Fruit fly (Drosophila melanogaster) whole organism, pupa: Measurements from ENCODE around the gene CG6071.

Experiments used
- CG10348 ChIP-seq: fragments of 200-800 bp; sonication (Bioruptor generic); IDR thresholded peaks from 2 replicates; pipeline ENCODE4 v1.3.6; 2022; ENCODE audit warnings: missing biosample characterization, missing genetic modification characterization
- CG12605 ChIP-seq: fragments of 200-800 bp; sonication (Bioruptor generic); IDR thresholded peaks from 2 replicates; pipeline ENCODE4 v1.3.6; 2022; ENCODE audit warnings: missing biosample characterization, missing genetic modification characterization
- CG13204 ChIP-seq: fragments of 200-800 bp; sonication (Bioruptor generic); optimal IDR thresholded peaks from 2 replicates; lab custom pipeline; 2018; ENCODE audit warnings: missing biosample characterization, mild to moderate bottlenecking, missing genetic modification characterization, moderate library complexity
- CG14655 ChIP-seq: fragments of 200-800 bp; sonication (Bioruptor generic); optimal IDR thresholded peaks from 3 replicates; lab custom pipeline; 2017; ENCODE audit warnings: mild to moderate bottlenecking, missing biosample characterization, missing genetic modification reagents, missing genetic modification characterization
- CG15710 ChIP-seq: fragments of 200-800 bp; sonication (Bioruptor generic); optimal IDR thresholded peaks from 2 replicates; lab custom pipeline; 2018; ENCODE audit warnings: missing biosample characterization, mild to moderate bottlenecking, missing genetic modification characterization, moderate library complexity
- CG17806 ChIP-seq: fragments of 200-800 bp; sonication (Bioruptor generic); optimal IDR thresholded peaks from 2 replicates; lab custom pipeline; 2018; ENCODE audit warnings: missing biosample characterization, mild to moderate bottlenecking, missing genetic modification characterization, moderate library complexity
- CG32121 ChIP-seq: fragments of 200-800 bp; sonication (Bioruptor generic); IDR thresholded peaks from 2 replicates; pipeline ENCODE4 v1.3.6; 2022; ENCODE audit warnings: missing biosample characterization, missing genetic modification characterization
- CG34367 ChIP-seq: fragments of 200-800 bp; sonication (Bioruptor generic); optimal IDR thresholded peaks from 2 replicates; lab custom pipeline; 2018; ENCODE audit warnings: missing biosample characterization, mild to moderate bottlenecking, missing genetic modification characterization
- CG4496 ChIP-seq: fragments of 200-800 bp; sonication (Bioruptor generic); IDR thresholded peaks from 3 replicates; pipeline ENCODE4 v1.3.6; 2022; ENCODE audit warnings: missing biosample characterization, missing genetic modification characterization
- CG8159 ChIP-seq: fragments of 200-800 bp; sonication (Bioruptor generic); optimal IDR thresholded peaks from 3 replicates; lab custom pipeline; 2018; ENCODE audit warnings: missing biosample characterization, mild to moderate bottlenecking, missing genetic modification characterization, moderate library complexity
- CG8301 ChIP-seq: fragments of 200-800 bp; sonication (Bioruptor generic); optimal IDR thresholded peaks from 2 replicates; lab custom pipeline; 2018; ENCODE audit warnings: missing biosample characterization, mild to moderate bottlenecking, missing genetic modification characterization
- CG9948 ChIP-seq: fragments of 200-800 bp; sonication (Bioruptor generic); optimal IDR thresholded peaks from 2 replicates; lab custom pipeline; 2018; ENCODE audit warnings: missing biosample characterization, mild to moderate bottlenecking, missing genetic modification characterization, moderate library complexity
- D1 ChIP-seq: fragments of 200-800 bp; sonication (Bioruptor generic); optimal IDR thresholded peaks from 2 replicates; lab custom pipeline; 2018; ENCODE audit warnings: missing biosample characterization, mild to moderate bottlenecking, missing genetic modification characterization, moderate library complexity
- EcR ChIP-seq: fragments of 200-800 bp; sonication (Bioruptor generic); optimal IDR thresholded peaks from 3 replicates; lab custom pipeline; 2019; ENCODE audit warnings: missing biosample characterization, missing genetic modification characterization, mild to moderate bottlenecking, moderate library complexity, missing genetic modification reagents
- Ets98B ChIP-seq: fragments of 200-800 bp; sonication (Bioruptor generic); IDR thresholded peaks from 2 replicates; pipeline ENCODE4 v1.3.6; 2022; ENCODE audit warnings: missing biosample characterization, missing genetic modification characterization
- Pif1A ChIP-seq: fragments of 200-800 bp; sonication (Bioruptor generic); optimal IDR thresholded peaks from 3 replicates; lab custom pipeline; 2016; ENCODE audit warnings: missing biosample characterization, missing genetic modification characterization
- Pif1B ChIP-seq: fragments of 200-800 bp; sonication (Bioruptor generic); optimal IDR thresholded peaks from 3 replicates; lab custom pipeline; 2016; ENCODE audit warnings: missing biosample characterization, missing genetic modification characterization
- Snoo ChIP-seq: fragments of 200-800 bp; sonication (Bioruptor generic); optimal IDR thresholded peaks from 3 replicates; lab custom pipeline; 2017; ENCODE audit warnings: missing biosample characterization, mild to moderate bottlenecking, missing genetic modification characterization, inconsistent platforms
- fd96Ca ChIP-seq: fragments of 200-800 bp; sonication (Bioruptor generic); IDR thresholded peaks from 3 replicates; pipeline ENCODE4 v1.3.6; 2022; ENCODE audit warnings: missing biosample characterization, missing genetic modification characterization
- gl ChIP-seq: fragments of 200-800 bp; sonication (Bioruptor generic); optimal IDR thresholded peaks from 2 replicates; lab custom pipeline; 2018; ENCODE audit warnings: missing biosample characterization, mild to moderate bottlenecking, missing genetic modification characterization
- rn ChIP-seq: fragments of 200-800 bp; sonication (Bioruptor generic); IDR thresholded peaks from 2 replicates; pipeline ENCODE4 v1.3.6; 2022; ENCODE audit warnings: missing biosample characterization, missing genetic modification characterization

CG6071 gene

dm6 chr3L:11622750-11623149 lies 23.1 kb downstream of the CG6071 start:
- no peak for TF ChIP-seq CG13204 (GFP tag; lab: Kevin White, UChicago)
- TF ChIP-seq Pif1A (GFP tag; lab: Kevin White, UChicago): no peak
- no peak for TF ChIP-seq CG15710 (tag; lab: Kevin White, UChicago)
- TF ChIP-seq rn (GFP tag; lab: Robert Waterston, UW): no peak
- no peak for TF ChIP-seq CG17806
- TF ChIP-seq CG14655 (GFP tag; lab: Kevin White, UChicago): no peak
- no peak for TF ChIP-seq CG8301 (tag; lab: Kevin White, UChicago)

dm6 chr3L:11620001-11620400 lies 25.8 kb downstream of the CG6071 start, which contains the start of gene Muc68Ca:
Gene Muc68Ca, minus strand, starts transcription at chr3L:11620101.
- TF ChIP-seq CG4496 (GFP tag; lab: Robert Waterston, UW) (no peak), CG14655 (GFP tag; lab: Kevin White, UChicago) (no peak), EcR (GFP tag; lab: Kevin White, UChicago) (no peak), D1 (tag; lab: Kevin White, UChicago) (no peak), CG10348 (GFP tag; lab: Robert Waterston, UW) (no peak), CG13204 (GFP tag; lab: Kevin White, UChicago) (no peak), Snoo (no peak), CG9948 (no peak), rn (GFP tag; lab: Robert Waterston, UW) (no peak), Ets98B (GFP tag; lab: Robert Waterston, UW) (no peak), CG15710 (tag; lab: Kevin White, UChicago) (no peak), CG17806 (no peak), Pif1A (GFP tag; lab: Kevin White, UChicago) (no peak), Pif1B (GFP tag; lab: Kevin White, UChicago) (no peak), gl (tag; lab: Kevin White, UChicago) (no peak)

- TF ChIP-seq gl (tag; lab: Kevin White, UChicago) (no peak), CG15710 (tag; lab: Kevin White, UChicago) (no peak), CG13204 (GFP tag; lab: Kevin White, UChicago) (no peak), CG34367 (tag; lab: Kevin White, UChicago) (no peak), CG14655 (GFP tag; lab: Kevin White, UChicago) (no peak), CG32121 (GFP tag; lab: Robert Waterston, UW) (no peak), Ets98B (GFP tag; lab: Robert Waterston, UW) (no peak), CG12605 (GFP tag; lab: Robert Waterston, UW) (no peak), CG17806 (no peak), fd96Ca (no peak), CG4496 (GFP tag; lab: Robert Waterston, UW) (no peak), EcR (GFP tag; lab: Kevin White, UChicago) (no peak), D1 (tag; lab: Kevin White, UChicago) (no peak), CG10348 (GFP tag; lab: Robert Waterston, UW) (no peak), CG8301 (tag; lab: Kevin White, UChicago) (no peak), Pif1A (GFP tag; lab: Kevin White, UChicago) (no peak), CG9948 (no peak), Pif1B (GFP tag; lab: Kevin White, UChicago) (no peak)
These were observed 36.0 kb downstream of the CG6071 start, which contains the start of gene CG42832 for dm6 chr3L:11609835-11610234. Gene CG42832, plus strand, starts transcription at chr3L:11610135.

dm6 chr3L:11609153-11609809 lies 36.6 kb downstream of the CG6071 start, which contains the start of gene Duba:
Gene Duba, minus strand, starts transcription at chr3L:11609465.
- TF ChIP-seq Pif1B (GFP tag; lab: Kevin White, UChicago): no peak
- no peak for TF ChIP-seq CG12605 (GFP tag; lab: Robert Waterston, UW)
- no peak for TF ChIP-seq CG17806
- TF ChIP-seq CG14655 (GFP tag; lab: Kevin White, UChicago): no peak
- peak; percentile 9 for TF ChIP-seq CG15710 (tag; lab: Kevin White, UChicago)
- no peak for TF ChIP-seq EcR (GFP tag; lab: Kevin White, UChicago)
- no peak for TF ChIP-seq CG34367 (tag; lab: Kevin White, UChicago)
- TF ChIP-seq rn (GFP tag; lab: Robert Waterston, UW): no peak
- peak; percentile 18 for TF ChIP-seq D1 (tag; lab: Kevin White, UChicago)
- TF ChIP-seq Ets98B (GFP tag; lab: Robert Waterston, UW): no peak

- no peak for TF ChIP-seq fd96Ca
- no peak for TF ChIP-seq CG8301 (tag; lab: Kevin White, UChicago)
- TF ChIP-seq Pif1B (GFP tag; lab: Kevin White, UChicago): no peak
- TF ChIP-seq CG34367 (tag; lab: Kevin White, UChicago): no peak
- no peak for TF ChIP-seq Ets98B (GFP tag; lab: Robert Waterston, UW)
- TF ChIP-seq CG12605 (GFP tag; lab: Robert Waterston, UW): no peak
- no peak for TF ChIP-seq CG13204 (GFP tag; lab: Kevin White, UChicago)
- no peak for TF ChIP-seq CG8159
- TF ChIP-seq gl (tag; lab: Kevin White, UChicago): no peak
- TF ChIP-seq CG9948: no peak
- no peak for TF ChIP-seq D1 (tag; lab: Kevin White, UChicago)
- TF ChIP-seq CG15710 (tag; lab: Kevin White, UChicago): no peak
- TF ChIP-seq CG10348 (GFP tag; lab: Robert Waterston, UW): no peak
- TF ChIP-seq CG32121 (GFP tag; lab: Robert Waterston, UW): no peak
- TF ChIP-seq CG17806: no peak
- TF ChIP-seq CG4496 (GFP tag; lab: Robert Waterston, UW): no peak
- TF ChIP-seq Snoo: no peak
- no peak for TF ChIP-seq CG14655 (GFP tag; lab: Kevin White, UChicago)
- TF ChIP-seq, all 21 proteins: peak for 0
These were observed 41.6 kb downstream of the CG6071 start for dm6 chr3L:11604227-11604626.
